Worm (Caenorhabditis elegans): ENCODE results near the gene dos-1.

DNA sequence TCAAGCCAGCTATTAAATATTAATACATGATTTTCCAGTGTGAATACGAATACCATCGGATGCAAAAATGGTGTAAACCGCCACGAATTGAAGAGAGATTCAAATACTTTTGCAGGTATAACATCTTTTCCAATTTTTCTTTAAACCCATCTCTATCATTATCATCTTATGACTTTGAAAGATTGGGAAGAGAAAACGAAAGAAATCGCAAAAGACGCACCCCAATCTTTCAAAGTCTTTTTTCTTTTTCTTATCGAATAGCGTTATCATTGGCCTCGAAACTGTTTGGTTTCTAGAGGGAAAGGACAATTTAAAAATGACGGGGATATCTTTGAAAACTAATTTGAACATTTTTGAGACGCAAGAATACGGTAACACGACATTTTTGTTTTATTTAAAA is 1.9 kb downstream of the dos-1 start:
- TF ChIP-seq pha-4 (tag; optimal IDR thresholded peaks at IDR 0.05), result no peak
- no peak for TF ChIP-seq F13H6.1 (tag; optimal IDR thresholded peaks at IDR 0.05)
- TF ChIP-seq ceh-6 (GFP tag; optimal IDR thresholded peaks at IDR 0.05), result no peak
- TF ChIP-seq tbx-2 (tag; optimal IDR thresholded peaks at IDR 0.05), result no peak
- no peak for TF ChIP-seq nfya-1 (tag; optimal IDR thresholded peaks at IDR 0.05)
- TF ChIP-seq ama-1 (optimal IDR thresholded peaks at IDR 0.05), result no peak
- no peak for TF ChIP-seq pqm-1 (tag; optimal IDR thresholded peaks at IDR 0.05)
- no peak for TF ChIP-seq eyg-1 (tag; optimal IDR thresholded peaks at IDR 0.05)

Data from whole organism, late embryonic.